Fruit fly (Drosophila melanogaster) whole organism, embryonic: ENCODE data around the gene Kmn2.

Experiments
- Antp ChIP-seq: fragments of 200-800 bp; sonication (Bioruptor generic); optimal IDR thresholded peaks from 3 replicates; lab custom pipeline; 2016; ENCODE audit warnings: missing biosample characterization, missing genetic modification characterization
- Bgb ChIP-seq: fragments of 200-800 bp; sonication (Bioruptor generic); IDR thresholded peaks from 2 replicates; pipeline ENCODE4 v1.3.6; 2022; ENCODE audit warnings: missing biosample characterization, missing genetic modification characterization; ENCODE audit not compliant: partially characterized antibody
- CG10959 ChIP-seq: fragments of 200-800 bp; sonication (Bioruptor generic); IDR thresholded peaks from 2 replicates; pipeline ENCODE4 v1.3.6; 2022; ENCODE audit warnings: missing biosample characterization, missing genetic modification characterization
- CG12219 ChIP-seq: fragments of 200-800 bp; sonication (Bioruptor generic); optimal IDR thresholded peaks from 3 replicates; lab custom pipeline; 2018; ENCODE audit warnings: missing biosample characterization, mild to moderate bottlenecking, missing genetic modification characterization
- CG12744 ChIP-seq: fragments of 200-800 bp; sonication (Bioruptor generic); optimal IDR thresholded peaks from 2 replicates; lab custom pipeline; 2016; ENCODE audit warnings: missing biosample characterization, missing genetic modification characterization
- CG14965 ChIP-seq: fragments of 200-800 bp; sonication (Bioruptor generic); optimal IDR thresholded peaks from 2 replicates; lab custom pipeline; 2016; ENCODE audit warnings: missing biosample characterization, missing genetic modification characterization, borderline replicate concordance
- CG1602 ChIP-seq: fragments of 200-800 bp; sonication (Bioruptor generic); optimal IDR thresholded peaks from 3 replicates; lab custom pipeline; 2016; ENCODE audit warnings: missing biosample characterization, missing genetic modification characterization
- CG17802 ChIP-seq: fragments of 200-800 bp; sonication (Bioruptor generic); optimal IDR thresholded peaks from 2 replicates; lab custom pipeline; 2018; ENCODE audit warnings: missing biosample characterization, mild to moderate bottlenecking, missing genetic modification characterization, moderate library complexity
- CG18619 ChIP-seq: fragments of 200-800 bp; sonication (Bioruptor generic); optimal IDR thresholded peaks from 3 replicates; lab custom pipeline; 2017; ENCODE audit warnings: missing biosample characterization, mild to moderate bottlenecking, missing genetic modification characterization
- CG33557 ChIP-seq: fragments of 200-800 bp; sonication (Bioruptor generic); optimal IDR thresholded peaks from 2 replicates; lab custom pipeline; 2019; ENCODE audit warnings: missing biosample characterization, mild to moderate bottlenecking, missing genetic modification characterization, moderate library complexity
- CG6254 ChIP-seq: fragments of 200-800 bp; sonication (Bioruptor generic); optimal IDR thresholded peaks from 3 replicates; lab custom pipeline; 2017; ENCODE audit warnings: mild to moderate bottlenecking, missing biosample characterization, missing genetic modification reagents, missing genetic modification characterization
- CG6689 ChIP-seq: fragments of 200-800 bp; sonication (Bioruptor generic); IDR thresholded peaks from 2 replicates; pipeline ENCODE4 v1.3.6; 2022; ENCODE audit warnings: missing biosample characterization, missing genetic modification characterization
- CG7839 ChIP-seq: fragments of 200-800 bp; sonication (Bioruptor generic); optimal IDR thresholded peaks from 3 replicates; lab custom pipeline; 2018; ENCODE audit warnings: missing biosample characterization, mild to moderate bottlenecking, missing genetic modification characterization, moderate library complexity
- CG8290 ChIP-seq, 3 experiments: fragments of 200-800 bp; sonication (Bioruptor generic); optimal IDR thresholded peaks; 2 replicates each; lab custom pipeline; 2016 to 2019; ENCODE audit warnings: missing biosample characterization in 3 of 3, missing genetic modification characterization in 3 of 3, mild to moderate bottlenecking in 2 of 3, moderate library complexity in 1 of 3
- CG9727 ChIP-seq: fragments of 200-800 bp; sonication (Bioruptor generic); optimal IDR thresholded peaks from 3 replicates; lab custom pipeline; 2017; ENCODE audit warnings: missing biosample characterization, mild to moderate bottlenecking, missing genetic modification characterization
- CG9797 ChIP-seq: fragments of 200-800 bp; sonication (Bioruptor generic); optimal IDR thresholded peaks from 3 replicates; lab custom pipeline; 2018; ENCODE audit warnings: missing biosample characterization, mild to moderate bottlenecking, missing genetic modification characterization
- Doc2 ChIP-seq: fragments of 200-800 bp; sonication (Bioruptor generic); IDR thresholded peaks from 2 replicates; pipeline ENCODE4 v1.3.6; 2022; ENCODE audit warnings: missing biosample characterization, missing genetic modification characterization
- Dp ChIP-seq: fragments of 200-800 bp; sonication (Bioruptor generic); optimal IDR thresholded peaks from 2 replicates; lab custom pipeline; 2018; ENCODE audit warnings: missing biosample characterization, mild to moderate bottlenecking, missing genetic modification characterization, moderate library complexity
- Fer1 ChIP-seq: fragments of 200-800 bp; sonication (Bioruptor generic); optimal IDR thresholded peaks from 2 replicates; lab custom pipeline; 2017; ENCODE audit warnings: missing biosample characterization, mild to moderate bottlenecking, missing genetic modification characterization
- Fer2 ChIP-seq: fragments of 200-800 bp; sonication (Bioruptor generic); optimal IDR thresholded peaks from 2 replicates; lab custom pipeline; 2018; ENCODE audit warnings: missing biosample characterization, mild to moderate bottlenecking, missing genetic modification characterization, moderate library complexity
- Fer3 ChIP-seq: fragments of 200-800 bp; sonication (Bioruptor generic); optimal IDR thresholded peaks from 2 replicates; lab custom pipeline; 2018; ENCODE audit warnings: missing biosample characterization, mild to moderate bottlenecking, missing genetic modification characterization, moderate library complexity
- Hmr ChIP-seq: fragments of 200-800 bp; sonication (Bioruptor generic); optimal IDR thresholded peaks from 3 replicates; lab custom pipeline; 2017; ENCODE audit warnings: mild to moderate bottlenecking, missing biosample characterization, missing genetic modification reagents, missing genetic modification characterization
- Hr51 ChIP-seq, 2 experiments: fragments of 200-800 bp; sonication (Bioruptor generic); optimal IDR thresholded peaks; 2 replicates in 1 of 2; 3 replicates in 1 of 2; lab custom pipeline; 2016 to 2018; ENCODE audit warnings: missing biosample characterization in 2 of 2, missing genetic modification characterization in 2 of 2, mild to moderate bottlenecking in 1 of 2, moderate library complexity in 1 of 2
- Lhr ChIP-seq: fragments of 200-800 bp; sonication (Bioruptor generic); optimal IDR thresholded peaks from 3 replicates; lab custom pipeline; 2017; ENCODE audit warnings: mild to moderate bottlenecking, missing biosample characterization, missing genetic modification reagents, missing genetic modification characterization
- Max ChIP-seq: fragments of 200-800 bp; sonication (Bioruptor generic); optimal IDR thresholded peaks from 2 replicates; lab custom pipeline; 2016; ENCODE audit warnings: missing biosample characterization, mild to moderate bottlenecking, missing genetic modification characterization
- Meics ChIP-seq: fragments of 200-800 bp; sonication (Bioruptor generic); optimal IDR thresholded peaks from 2 replicates; lab custom pipeline; 2017; ENCODE audit warnings: missing biosample characterization, mild to moderate bottlenecking, missing genetic modification characterization
- Six4 ChIP-seq: fragments of 200-800 bp; sonication (Bioruptor generic); optimal IDR thresholded peaks from 2 replicates; lab custom pipeline; 2016; ENCODE audit warnings: missing biosample characterization, missing genetic modification characterization
- Stat92E ChIP-seq, 3 experiments: fragments of >200 bp in 2 of 3; fragments of 200-800 bp in 1 of 3; sonication (Bioruptor generic) in 1 of 3; optimal IDR thresholded peaks; 2 replicates each; lab custom pipeline; 2017 to 2019; ENCODE audit warnings: missing biosample characterization in 3 of 3, missing genetic modification characterization in 3 of 3, mild to moderate bottlenecking in 1 of 3, moderate library complexity in 1 of 3
- Xrp1 ChIP-seq: fragments of 200-800 bp; sonication (Bioruptor generic); IDR thresholded peaks from 2 replicates; pipeline ENCODE4 v1.3.6; 2022; ENCODE audit warnings: missing biosample characterization, missing genetic modification characterization
- bcd ChIP-seq: fragments of 200-800 bp; sonication (Bioruptor generic); optimal IDR thresholded peaks from 2 replicates; lab custom pipeline; 2017; ENCODE audit warnings: missing biosample characterization, mild to moderate bottlenecking, missing genetic modification characterization
- bigmax ChIP-seq: fragments of 200-800 bp; sonication (Bioruptor generic); optimal IDR thresholded peaks from 2 replicates; lab custom pipeline; 2018; ENCODE audit warnings: missing biosample characterization, mild to moderate bottlenecking, missing genetic modification characterization
- chm ChIP-seq: fragments of 200-800 bp; sonication (Bioruptor generic); IDR thresholded peaks from 2 replicates; pipeline ENCODE4 v1.3.6; 2022; ENCODE audit warnings: missing biosample characterization, missing genetic modification characterization
- dmrt99B ChIP-seq: fragments of 200-800 bp; sonication (Bioruptor generic); optimal IDR thresholded peaks from 2 replicates; lab custom pipeline; 2018; ENCODE audit warnings: missing biosample characterization, mild to moderate bottlenecking, missing genetic modification characterization, moderate library complexity
- dpn ChIP-seq, 2 experiments: fragments of 200-800 bp; sonication (Bioruptor generic); optimal IDR thresholded peaks; 3 replicates each; lab custom pipeline; 2016; ENCODE audit warnings: missing biosample characterization in 2 of 2, missing genetic modification characterization in 2 of 2
- fru ChIP-seq: fragments of >200 bp; optimal IDR thresholded peaks from 2 replicates; lab custom pipeline; 2017
- gem ChIP-seq: fragments of 200-800 bp; sonication (Bioruptor generic); optimal IDR thresholded peaks from 2 replicates; lab custom pipeline; 2019; ENCODE audit warnings: missing biosample characterization, mild to moderate bottlenecking, missing genetic modification characterization, moderate library complexity
- gfzf ChIP-seq: fragments of 200-800 bp; sonication (Bioruptor generic); optimal IDR thresholded peaks from 2 replicates; lab custom pipeline; 2016; ENCODE audit warnings: missing biosample characterization, mild to moderate bottlenecking, missing genetic modification characterization, moderate library complexity
- gt ChIP-seq: fragments of 200-800 bp; sonication (Bioruptor generic); IDR thresholded peaks from 2 replicates; pipeline ENCODE4 v1.3.6; 2022; ENCODE audit warnings: missing biosample characterization, missing genetic modification characterization
- hbn ChIP-seq: fragments of 200-800 bp; sonication (Bioruptor generic); IDR thresholded peaks from 2 replicates; pipeline ENCODE4 v1.3.6; 2022; ENCODE audit warnings: missing biosample characterization, missing genetic modification characterization; ENCODE audit not compliant: partially characterized antibody
- kni ChIP-seq: fragments of 200-800 bp; sonication (Bioruptor generic); optimal IDR thresholded peaks from 3 replicates; lab custom pipeline; 2017; ENCODE audit warnings: mild to moderate bottlenecking, missing biosample characterization, missing genetic modification reagents, missing genetic modification characterization
- pho ChIP-seq: fragments of 200-800 bp; sonication (Bioruptor generic); optimal IDR thresholded peaks from 2 replicates; lab custom pipeline; 2016; ENCODE audit warnings: missing biosample characterization, missing genetic modification characterization
- phol ChIP-seq: fragments of 200-800 bp; sonication (Bioruptor generic); optimal IDR thresholded peaks from 3 replicates; lab custom pipeline; 2018; ENCODE audit warnings: missing biosample characterization, mild to moderate bottlenecking, missing genetic modification characterization, moderate library complexity
- sc ChIP-seq, 3 experiments: fragments of >200 bp in 2 of 3; fragments of 200-800 bp in 1 of 3; sonication (Bioruptor generic) in 1 of 3; optimal IDR thresholded peaks; 2 replicates in 2 of 3; 3 replicates in 1 of 3; lab custom pipeline; 2017; ENCODE audit warnings: mild to moderate bottlenecking in 1 of 3, missing biosample characterization in 1 of 3, missing genetic modification characterization in 1 of 3, missing genetic modification reagents in 1 of 3
- shn ChIP-seq: fragments of 200-800 bp; sonication (Bioruptor generic); optimal IDR thresholded peaks from 3 replicates; lab custom pipeline; 2016; ENCODE audit warnings: missing biosample characterization, missing genetic modification characterization
- trem ChIP-seq: fragments of 200-800 bp; optimal IDR thresholded peaks from 3 replicates; lab custom pipeline; 2019; ENCODE audit warnings: missing biosample characterization, mild to moderate bottlenecking, missing genetic modification characterization, moderate library complexity
- unc-4 ChIP-seq: fragments of 200-800 bp; sonication (Bioruptor generic); IDR thresholded peaks from 2 replicates; pipeline ENCODE4 v1.3.6; 2022; ENCODE audit warnings: missing biosample characterization, missing genetic modification characterization; ENCODE audit not compliant: partially characterized antibody
- vfl ChIP-seq: fragments of 200-800 bp; sonication (Bioruptor generic); optimal IDR thresholded peaks from 2 replicates; lab custom pipeline; 2016; ENCODE audit warnings: missing biosample characterization, missing genetic modification characterization
- wek ChIP-seq: fragments of 200-800 bp; sonication (Bioruptor generic); optimal IDR thresholded peaks from 3 replicates; lab custom pipeline; 2018; ENCODE audit warnings: missing biosample characterization, mild to moderate bottlenecking, missing genetic modification characterization, moderate library complexity

The Kmn2 gene

dm6 chr3R:8032923-8033478, 31.9 kb upstream of the Kmn2 start, which contains the start of the genes CG11035 and unc-45 (continued):
- TF ChIP-seq CG1602 (peak; percentile 10), Hr51 (GFP tag; optimal IDR thresholded peaks at IDR 0.05; lab: Kevin White, UChicago) (peak in 1 of 2 experiments; percentile 19), unc-4 (GFP tag; lab: Robert Waterston, UW) (peak; percentile 78), gt (no peak), hbn (GFP tag; lab: Robert Waterston, UW) (peak; percentile 71), CG6254 (no peak), wek (GFP tag; lab: Kevin White, UChicago) (no peak), sc (optimal IDR thresholded peaks at IDR 0.05; lab: Kevin White, UChicago) (no peak), sc (GFP tag; optimal IDR thresholded peaks at IDR 0.05; lab: Kevin White, UChicago) (no peak), Hmr (GFP tag; lab: Kevin White, UChicago) (no peak), vfl (GFP tag; lab: Kevin White, UChicago) (no peak), pho (no peak), Doc2 (no peak), bigmax (GFP tag; lab: Kevin White, UChicago) (no peak), Bgb (GFP tag; lab: Robert Waterston, UW) (peak; percentile 68), Meics (GFP tag; lab: Kevin White, UChicago) (no peak), dmrt99B (tag; lab: Kevin White, UChicago) (no peak), trem (tag; lab: Kevin White, UChicago) (peak; percentile 41), Fer2 (tag; lab: Kevin White, UChicago) (peak; percentile 38), Six4 (peak; percentile 30), chm (GFP tag; lab: Robert Waterston, UW) (no peak), gfzf (no peak), CG6689 (peak; percentile 55), Dp (GFP tag; lab: Kevin White, UChicago) (peak; percentile 27), CG7839 (tag; lab: Kevin White, UChicago) (peak; percentile 48), gem (tag; lab: Kevin White, UChicago) (peak; percentile 61), fru (lab: Kevin White, UChicago) (no peak), kni (peak; percentile 64), CG14965 (GFP tag; lab: Kevin White, UChicago) (no peak), CG9797 (GFP tag; lab: Kevin White, UChicago) (no peak), Antp (no peak), CG12744 (GFP tag; lab: Kevin White, UChicago) (no peak), CG8290 (GFP tag; optimal IDR thresholded peaks at IDR 0.05; lab: Kevin White, UChicago) (peak; percentile 68), CG8290 (tag; optimal IDR thresholded peaks at IDR 0.05; lab: Kevin White, UChicago) (no peak), bcd (GFP tag; lab: Kevin White, UChicago) (peak; percentile 25), Stat92E (GFP tag; optimal IDR thresholded peaks at IDR 0.05; lab: Kevin White, UChicago) (no peak), CG10959 (no peak), Max (GFP tag; lab: Kevin White, UChicago) (peak; percentile 9), Fer1 (GFP tag; lab: Kevin White, UChicago) (peak; percentile 31), phol (peak; percentile 71), CG9727 (GFP tag; lab: Kevin White, UChicago) (peak; percentile 56), Xrp1 (peak; percentile 38), CG12219 (GFP tag; lab: Kevin White, UChicago) (no peak), Fer3 (tag; lab: Kevin White, UChicago) (no peak), dpn (GFP tag; optimal IDR thresholded peaks at IDR 0.05; lab: Kevin White, UChicago) (peak; percentile 17 to 50), CG18619 (GFP tag; lab: Kevin White, UChicago) (no peak), CG17802 (tag; lab: Kevin White, UChicago) (no peak), CG33557 (GFP tag; lab: Kevin White, UChicago) (no peak), shn (GFP tag; lab: Kevin White, UChicago) (no peak), Lhr (peak; percentile 35)
